Fruit fly (Drosophila melanogaster) whole organism, prepupa: ENCODE data around the gene Cad87A.

ENCODE experiments used
- CG10631 ChIP-seq: fragments of 200-800 bp; sonication (Bioruptor generic); optimal IDR thresholded peaks from 2 replicates; lab custom pipeline; 2016; ENCODE audit warnings: missing biosample characterization, missing genetic modification characterization
- CG10669 ChIP-seq: fragments of 200-800 bp; sonication (Bioruptor generic); optimal IDR thresholded peaks from 3 replicates; lab custom pipeline; 2018; ENCODE audit warnings: missing biosample characterization, mild to moderate bottlenecking, missing genetic modification characterization, moderate library complexity
- CG11762 ChIP-seq: fragments of 200-800 bp; sonication (Bioruptor generic); optimal IDR thresholded peaks from 3 replicates; lab custom pipeline; 2016; ENCODE audit warnings: missing biosample characterization, missing genetic modification characterization; ENCODE audit not compliant: insufficient read depth
- CG11902 ChIP-seq: fragments of 200-800 bp; sonication (Bioruptor generic); optimal IDR thresholded peaks from 3 replicates; lab custom pipeline; 2016; ENCODE audit warnings: missing biosample characterization, missing genetic modification characterization
- CG15336 ChIP-seq: fragments of 200-800 bp; sonication (Bioruptor generic); IDR thresholded peaks from 2 replicates; pipeline ENCODE4 v1.3.6; 2022; ENCODE audit warnings: missing biosample characterization, missing genetic modification characterization
- CG1621 ChIP-seq: fragments of 200-800 bp; sonication (Bioruptor generic); optimal IDR thresholded peaks from 3 replicates; lab custom pipeline; 2018; ENCODE audit warnings: missing biosample characterization, mild to moderate bottlenecking, missing genetic modification characterization
- CG16779 ChIP-seq: fragments of 200-800 bp; sonication (Bioruptor generic); optimal IDR thresholded peaks from 3 replicates; lab custom pipeline; 2017; ENCODE audit warnings: missing biosample characterization, mild to moderate bottlenecking, missing genetic modification characterization
- CG3032 ChIP-seq: fragments of 200-800 bp; optimal IDR thresholded peaks from 2 replicates; lab custom pipeline; 2019; ENCODE audit warnings: missing biosample characterization, mild to moderate bottlenecking, missing genetic modification characterization, moderate library complexity
- CG31627 ChIP-seq: fragments of 200-800 bp; sonication (Bioruptor generic); optimal IDR thresholded peaks from 3 replicates; lab custom pipeline; 2016; ENCODE audit warnings: missing biosample characterization, missing genetic modification characterization
- CG32006 ChIP-seq: fragments of 200-800 bp; sonication (Bioruptor generic); optimal IDR thresholded peaks from 3 replicates; lab custom pipeline; 2017; ENCODE audit warnings: missing biosample characterization, mild to moderate bottlenecking, missing genetic modification characterization
- CG3919 ChIP-seq: fragments of 200-800 bp; sonication (Bioruptor generic); optimal IDR thresholded peaks from 3 replicates; lab custom pipeline; 2016; ENCODE audit warnings: missing biosample characterization, missing genetic modification characterization
- CG4318 ChIP-seq: fragments of 200-800 bp; sonication (Bioruptor generic); optimal IDR thresholded peaks from 3 replicates; lab custom pipeline; 2017; ENCODE audit warnings: missing biosample characterization, mild to moderate bottlenecking, missing genetic modification characterization
- CG6163 ChIP-seq: fragments of 200-800 bp; sonication (Bioruptor generic); IDR thresholded peaks from 3 replicates; pipeline ENCODE4 v1.3.6; 2022; ENCODE audit warnings: missing biosample characterization, missing genetic modification characterization
- CG6276 ChIP-seq: fragments of 200-800 bp; sonication (Bioruptor generic); optimal IDR thresholded peaks from 2 replicates; lab custom pipeline; 2017; ENCODE audit warnings: missing biosample characterization, mild to moderate bottlenecking, missing genetic modification characterization
- CG6792 ChIP-seq: fragments of 200-800 bp; sonication (Bioruptor generic); optimal IDR thresholded peaks from 3 replicates; lab custom pipeline; 2016; ENCODE audit warnings: missing biosample characterization, missing genetic modification characterization
- CG6808 ChIP-seq: fragments of 200-800 bp; sonication (Bioruptor generic); optimal IDR thresholded peaks from 3 replicates; lab custom pipeline; 2017; ENCODE audit warnings: missing biosample characterization, missing genetic modification characterization, mild to moderate bottlenecking, moderate library complexity, missing genetic modification reagents
- CG6854 ChIP-seq: fragments of 200-800 bp; sonication (Bioruptor generic); optimal IDR thresholded peaks from 2 replicates; lab custom pipeline; 2017; ENCODE audit warnings: missing biosample characterization, mild to moderate bottlenecking, missing genetic modification characterization
- CG7368 ChIP-seq: fragments of 200-800 bp; sonication (Bioruptor generic); optimal IDR thresholded peaks from 3 replicates; lab custom pipeline; 2016; ENCODE audit warnings: missing biosample characterization, missing genetic modification characterization
- CG8119 ChIP-seq: fragments of 200-800 bp; sonication (Bioruptor generic); IDR thresholded peaks from 3 replicates; pipeline ENCODE4 v1.3.6; 2022; ENCODE audit warnings: missing biosample characterization, missing genetic modification characterization
- CG8319 ChIP-seq: fragments of 200-800 bp; sonication (Bioruptor generic); optimal IDR thresholded peaks from 3 replicates; lab custom pipeline; 2016; ENCODE audit warnings: missing biosample characterization, missing genetic modification characterization
- CG9139 ChIP-seq: fragments of 200-800 bp; sonication (Bioruptor generic); optimal IDR thresholded peaks from 3 replicates; lab custom pipeline; 2017; ENCODE audit warnings: missing biosample characterization, mild to moderate bottlenecking, missing genetic modification characterization
- Eip75B ChIP-seq: fragments of 200-800 bp; sonication (Bioruptor generic); optimal IDR thresholded peaks from 3 replicates; lab custom pipeline; 2016; ENCODE audit warnings: missing biosample characterization, missing genetic modification characterization
- Eip78C ChIP-seq: fragments of 200-800 bp; sonication (Bioruptor generic); peaks from one replicate; lab custom pipeline; 2016; ENCODE audit warnings: missing biosample characterization, missing genetic modification characterization
- Eip93F ChIP-seq: fragments of 200-800 bp; sonication (Bioruptor generic); optimal IDR thresholded peaks from 2 replicates; lab custom pipeline; 2016; ENCODE audit warnings: missing biosample characterization, mild to moderate bottlenecking, missing genetic modification characterization
- Ets21C ChIP-seq: fragments of 200-800 bp; sonication (Bioruptor generic); optimal IDR thresholded peaks from 3 replicates; lab custom pipeline; 2016; ENCODE audit warnings: missing biosample characterization, missing genetic modification characterization
- Ets96B ChIP-seq: fragments of 200-800 bp; optimal IDR thresholded peaks from 2 replicates; lab custom pipeline; 2019; ENCODE audit warnings: missing biosample characterization, mild to moderate bottlenecking, missing genetic modification characterization, moderate library complexity
- Gug ChIP-seq: fragments of 200-800 bp; sonication (Bioruptor generic); IDR thresholded peaks from 2 replicates; pipeline ENCODE4 v1.3.6; 2022; ENCODE audit warnings: missing biosample characterization, missing genetic modification characterization
- Hr38 ChIP-seq: sonication (Bioruptor generic); optimal IDR thresholded peaks from 2 replicates; lab custom pipeline; 2016; ENCODE audit warnings: missing biosample characterization, missing genetic modification characterization
- Hr39 ChIP-seq: fragments of 200-800 bp; sonication (Bioruptor generic); optimal IDR thresholded peaks from 2 replicates; lab custom pipeline; 2016; ENCODE audit warnings: missing biosample characterization, missing genetic modification characterization
- Hr4 ChIP-seq: fragments of 200-800 bp; sonication (Bioruptor generic); optimal IDR thresholded peaks from 3 replicates; lab custom pipeline; 2016; ENCODE audit warnings: missing biosample characterization, missing genetic modification characterization
- Lpt ChIP-seq: fragments of 200-800 bp; sonication (Bioruptor generic); optimal IDR thresholded peaks from 3 replicates; lab custom pipeline; 2016; ENCODE audit warnings: missing biosample characterization, missing genetic modification characterization
- Met ChIP-seq: fragments of 200-800 bp; sonication (Bioruptor generic); optimal IDR thresholded peaks from 3 replicates; lab custom pipeline; 2016; ENCODE audit warnings: missing biosample characterization, missing genetic modification characterization
- OdsH ChIP-seq: fragments of 200-800 bp; sonication (Bioruptor generic); optimal IDR thresholded peaks from 3 replicates; lab custom pipeline; 2016; ENCODE audit warnings: missing biosample characterization, missing genetic modification characterization
- Smox ChIP-seq: fragments of 200-800 bp; sonication (Bioruptor generic); optimal IDR thresholded peaks from 3 replicates; lab custom pipeline; 2016; ENCODE audit warnings: missing biosample characterization, missing genetic modification characterization
- Sox102F ChIP-seq: fragments of 200-800 bp; sonication (Bioruptor generic); optimal IDR thresholded peaks from 2 replicates; lab custom pipeline; 2016; ENCODE audit warnings: missing biosample characterization, mild to moderate bottlenecking, missing genetic modification characterization
- Sox14 ChIP-seq: fragments of 200-800 bp; sonication (Bioruptor generic); optimal IDR thresholded peaks from 3 replicates; lab custom pipeline; 2016; ENCODE audit warnings: missing biosample characterization, missing genetic modification characterization
- Sox15 ChIP-seq: fragments of 200-800 bp; sonication (Bioruptor generic); optimal IDR thresholded peaks from 3 replicates; lab custom pipeline; 2016; ENCODE audit warnings: missing biosample characterization, missing genetic modification characterization
- achi ChIP-seq: fragments of 200-800 bp; sonication (Bioruptor generic); optimal IDR thresholded peaks from 3 replicates; lab custom pipeline; 2016; ENCODE audit warnings: missing biosample characterization, missing genetic modification characterization
- cyc ChIP-seq: fragments of 200-800 bp; sonication (Bioruptor generic); optimal IDR thresholded peaks from 3 replicates; lab custom pipeline; 2016; ENCODE audit warnings: missing biosample characterization, missing genetic modification characterization
- dsx ChIP-seq: fragments of 200-800 bp; optimal IDR thresholded peaks from 3 replicates; lab custom pipeline; 2019; ENCODE audit warnings: missing biosample characterization, mild to moderate bottlenecking, missing genetic modification characterization, moderate library complexity; ENCODE audit not compliant: poor library complexity, severe bottlenecking
- eg ChIP-seq: fragments of 200-800 bp; sonication (Bioruptor generic); IDR thresholded peaks from 3 replicates; pipeline ENCODE4 v1.3.6; 2022; ENCODE audit warnings: missing biosample characterization, missing genetic modification characterization
- esn ChIP-seq: fragments of 200-800 bp; sonication (Bioruptor generic); optimal IDR thresholded peaks from 2 replicates; lab custom pipeline; 2016; ENCODE audit warnings: missing biosample characterization, mild to moderate bottlenecking, missing genetic modification characterization, moderate library complexity
- fd59A ChIP-seq: fragments of 200-800 bp; sonication (Bioruptor generic); optimal IDR thresholded peaks from 2 replicates; lab custom pipeline; 2017; ENCODE audit warnings: missing biosample characterization, mild to moderate bottlenecking, missing genetic modification characterization, missing genetic modification reagents
- fd85E ChIP-seq: fragments of 200-800 bp; sonication (Bioruptor generic); optimal IDR thresholded peaks from 3 replicates; lab custom pipeline; 2016; ENCODE audit warnings: missing biosample characterization, missing genetic modification characterization
- fkh ChIP-seq: fragments of 200-800 bp; sonication (Bioruptor generic); optimal IDR thresholded peaks from 3 replicates; lab custom pipeline; 2017; ENCODE audit warnings: missing biosample characterization, mild to moderate bottlenecking, missing genetic modification characterization, moderate library complexity
- lz ChIP-seq: fragments of 200-800 bp; sonication (Bioruptor generic); optimal IDR thresholded peaks from 3 replicates; lab custom pipeline; 2016; ENCODE audit warnings: missing biosample characterization, missing genetic modification characterization
- net ChIP-seq: fragments of 200-800 bp; sonication (Bioruptor generic); optimal IDR thresholded peaks from 3 replicates; lab custom pipeline; 2016; ENCODE audit warnings: missing biosample characterization, missing genetic modification characterization
- salr ChIP-seq, 2 experiments: fragments of 200-800 bp; sonication (Bioruptor generic); optimal IDR thresholded peaks; 3 replicates each; lab custom pipeline; 2016 to 2018; ENCODE audit warnings: missing biosample characterization in 2 of 2, missing genetic modification characterization in 2 of 2, mild to moderate bottlenecking in 1 of 2
- spab ChIP-seq: fragments of 200-800 bp; sonication (Bioruptor generic); optimal IDR thresholded peaks from 2 replicates; lab custom pipeline; 2017; ENCODE audit warnings: missing biosample characterization, mild to moderate bottlenecking, missing genetic modification characterization, missing genetic modification reagents
- ss ChIP-seq, 2 experiments: fragments of 200-800 bp; sonication (Bioruptor generic); optimal IDR thresholded peaks; 2 replicates in 1 of 2; 3 replicates in 1 of 2; lab custom pipeline; 2017 to 2018; ENCODE audit warnings: mild to moderate bottlenecking in 2 of 2, missing biosample characterization in 2 of 2, missing genetic modification characterization in 2 of 2, moderate library complexity in 1 of 2
- topi ChIP-seq: fragments of 200-800 bp; sonication (Bioruptor generic); optimal IDR thresholded peaks from 3 replicates; lab custom pipeline; 2016; ENCODE audit warnings: missing biosample characterization, missing genetic modification characterization
- vri ChIP-seq: fragments of 200-800 bp; sonication (Bioruptor generic); optimal IDR thresholded peaks from 3 replicates; lab custom pipeline; 2016; ENCODE audit warnings: missing biosample characterization, mild to moderate bottlenecking, missing genetic modification characterization

Cad87A gene

DNA sequence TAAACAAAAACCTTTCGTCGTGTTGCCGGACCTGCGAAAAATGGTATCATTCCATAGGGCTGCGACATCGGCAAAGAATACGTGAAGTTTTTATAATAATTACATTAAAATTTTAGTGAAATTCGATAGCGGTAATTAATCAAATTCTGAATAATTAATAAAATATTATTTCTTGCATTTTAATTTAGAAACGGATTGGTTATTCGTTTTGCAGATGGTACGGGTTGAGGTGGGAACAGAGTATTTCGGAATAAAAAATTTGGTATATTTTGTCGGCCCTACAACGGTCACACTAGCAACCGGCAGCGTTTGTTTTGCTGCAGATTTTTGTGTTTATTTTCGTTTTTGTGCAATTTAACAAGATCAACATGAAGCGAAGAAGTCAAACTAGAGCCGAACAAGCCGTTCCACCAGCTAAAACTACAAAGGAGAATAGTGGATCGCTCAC is 66.4 kb downstream of the Cad87A start, which contains the start of the genes CG6962 and CG31368:
Gene CG6962 (minus strand): TSS at position 29 of the 448 bp plus-strand sequence.
Gene CG31368 (plus strand): TSS at position 285 of the 448 bp plus-strand sequence.
- TF ChIP-seq Lpt (peak; percentile 3), CG1621 (tag; lab: Kevin White, UChicago) (peak; percentile 35), Met (GFP tag; lab: Kevin White, UChicago) (no peak), CG6276 (GFP tag; lab: Kevin White, UChicago) (no peak), Hr39 (GFP tag; lab: Kevin White, UChicago) (peak; percentile 75), Smox (GFP tag; lab: Kevin White, UChicago) (peak; percentile 71), Sox102F (GFP tag; lab: Kevin White, UChicago) (peak; percentile 40), lz (GFP tag; lab: Kevin White, UChicago) (peak; percentile 78), cyc (GFP tag; lab: Kevin White, UChicago) (peak; percentile 75), Eip75B (GFP tag; lab: Kevin White, UChicago) (peak; percentile 71), fkh (peak; percentile 73), dsx (GFP tag; lab: Kevin White, UChicago) (no peak), fd85E (GFP tag; lab: Kevin White, UChicago) (no peak), CG10669 (GFP tag; lab: Kevin White, UChicago) (peak; percentile 63), Hr4 (peak; percentile 81), Eip78C (peak; percentile 85), Eip93F (GFP tag; lab: Kevin White, UChicago) (peak; percentile 45), Ets96B (tag; lab: Kevin White, UChicago) (peak; percentile 54), eg (GFP tag; lab: Robert Waterston, UW) (peak; percentile 82), CG11762 (GFP tag; lab: Kevin White, UChicago) (no peak), salr (GFP tag; optimal IDR thresholded peaks at IDR 0.05; lab: Kevin White, UChicago) (no peak), CG7368 (GFP tag; lab: Kevin White, UChicago) (no peak), Sox15 (peak; percentile 69), CG16779 (tag; lab: Kevin White, UChicago) (no peak), achi (peak; percentile 57), CG31627 (GFP tag; lab: Kevin White, UChicago) (peak; percentile 77), CG3919 (GFP tag; lab: Kevin White, UChicago) (peak; percentile 72), net (GFP tag; lab: Kevin White, UChicago) (no peak), spab (GFP tag; lab: Kevin White, UChicago) (no peak), esn (GFP tag; lab: Kevin White, UChicago) (peak; percentile 74), OdsH (GFP tag; lab: Kevin White, UChicago) (peak; percentile 79), topi (GFP tag; lab: Kevin White, UChicago) (peak; percentile 65), Hr38 (GFP tag; lab: Kevin White, UChicago) (no peak), CG11902 (GFP tag; lab: Kevin White, UChicago) (peak; percentile 62), CG9139 (GFP tag; lab: Kevin White, UChicago) (no peak), Ets21C (peak; percentile 64), Sox14 (GFP tag; lab: Kevin White, UChicago) (peak; percentile 81), fd59A (GFP tag; lab: Kevin White, UChicago) (peak; percentile 15), CG6792 (GFP tag; lab: Kevin White, UChicago) (peak; percentile 39), CG3032 (tag; lab: Kevin White, UChicago) (peak; percentile 82), CG6808 (no peak), CG6163 (peak; percentile 71; the same call in 2 of the 3 replicates), CG8319 (GFP tag; lab: Kevin White, UChicago) (peak; percentile 36), CG8119 (peak; percentile 50; the same call in 1 of the 3 replicates), CG15336 (peak; percentile 53; the same call in 1 of the 2 replicates), Gug (GFP tag; lab: Robert Waterston, UW) (peak; percentile 80), ss (GFP tag; optimal IDR thresholded peaks at IDR 0.05; lab: Kevin White, UChicago) (no peak), CG10631 (GFP tag; lab: Kevin White, UChicago) (peak; percentile 80), CG6854 (GFP tag; lab: Kevin White, UChicago) (no peak), CG4318 (GFP tag; lab: Kevin White, UChicago) (peak; percentile 59), CG32006 (peak; percentile 69), vri (GFP tag; lab: Kevin White, UChicago) (no peak)
